Fruit fly (Drosophila melanogaster) whole organism, prepupa: ENCODE data around the gene CG15506.

Experiments used
- Blimp-1 ChIP-seq: fragments of 200-800 bp; sonication (Bioruptor generic); optimal IDR thresholded peaks from 3 replicates; lab custom pipeline; 2017; ENCODE audit warnings: missing biosample characterization, missing genetic modification characterization, mild to moderate bottlenecking, moderate library complexity, missing genetic modification reagents
- CG10631 ChIP-seq: fragments of 200-800 bp; sonication (Bioruptor generic); optimal IDR thresholded peaks from 2 replicates; lab custom pipeline; 2016; ENCODE audit warnings: missing biosample characterization, missing genetic modification characterization
- CG10669 ChIP-seq: fragments of 200-800 bp; sonication (Bioruptor generic); optimal IDR thresholded peaks from 3 replicates; lab custom pipeline; 2018; ENCODE audit warnings: missing biosample characterization, mild to moderate bottlenecking, missing genetic modification characterization, moderate library complexity
- CG11294 ChIP-seq: fragments of 200-800 bp; sonication (Bioruptor generic); IDR thresholded peaks from 2 replicates; pipeline ENCODE4 v1.3.6; 2022; ENCODE audit warnings: missing biosample characterization, missing genetic modification characterization
- CG11762 ChIP-seq: fragments of 200-800 bp; sonication (Bioruptor generic); optimal IDR thresholded peaks from 3 replicates; lab custom pipeline; 2016; ENCODE audit warnings: missing biosample characterization, missing genetic modification characterization; ENCODE audit not compliant: insufficient read depth
- CG15336 ChIP-seq: fragments of 200-800 bp; sonication (Bioruptor generic); IDR thresholded peaks from 2 replicates; pipeline ENCODE4 v1.3.6; 2022; ENCODE audit warnings: missing biosample characterization, missing genetic modification characterization
- CG1621 ChIP-seq: fragments of 200-800 bp; sonication (Bioruptor generic); optimal IDR thresholded peaks from 3 replicates; lab custom pipeline; 2018; ENCODE audit warnings: missing biosample characterization, mild to moderate bottlenecking, missing genetic modification characterization
- CG16779 ChIP-seq: fragments of 200-800 bp; sonication (Bioruptor generic); optimal IDR thresholded peaks from 3 replicates; lab custom pipeline; 2017; ENCODE audit warnings: missing biosample characterization, mild to moderate bottlenecking, missing genetic modification characterization
- CG3032 ChIP-seq: fragments of 200-800 bp; optimal IDR thresholded peaks from 2 replicates; lab custom pipeline; 2019; ENCODE audit warnings: missing biosample characterization, mild to moderate bottlenecking, missing genetic modification characterization, moderate library complexity
- CG31627 ChIP-seq: fragments of 200-800 bp; sonication (Bioruptor generic); optimal IDR thresholded peaks from 3 replicates; lab custom pipeline; 2016; ENCODE audit warnings: missing biosample characterization, missing genetic modification characterization
- CG32006 ChIP-seq: fragments of 200-800 bp; sonication (Bioruptor generic); optimal IDR thresholded peaks from 3 replicates; lab custom pipeline; 2017; ENCODE audit warnings: missing biosample characterization, mild to moderate bottlenecking, missing genetic modification characterization
- CG34406 ChIP-seq: fragments of 200-800 bp; sonication (Bioruptor generic); optimal IDR thresholded peaks from 3 replicates; lab custom pipeline; 2016; ENCODE audit warnings: missing biosample characterization, missing genetic modification characterization
- CG3919 ChIP-seq: fragments of 200-800 bp; sonication (Bioruptor generic); optimal IDR thresholded peaks from 3 replicates; lab custom pipeline; 2016; ENCODE audit warnings: missing biosample characterization, missing genetic modification characterization
- CG4318 ChIP-seq: fragments of 200-800 bp; sonication (Bioruptor generic); optimal IDR thresholded peaks from 3 replicates; lab custom pipeline; 2017; ENCODE audit warnings: missing biosample characterization, mild to moderate bottlenecking, missing genetic modification characterization
- CG6163 ChIP-seq: fragments of 200-800 bp; sonication (Bioruptor generic); IDR thresholded peaks from 3 replicates; pipeline ENCODE4 v1.3.6; 2022; ENCODE audit warnings: missing biosample characterization, missing genetic modification characterization
- CG6276 ChIP-seq: fragments of 200-800 bp; sonication (Bioruptor generic); optimal IDR thresholded peaks from 2 replicates; lab custom pipeline; 2017; ENCODE audit warnings: missing biosample characterization, mild to moderate bottlenecking, missing genetic modification characterization
- CG6808 ChIP-seq: fragments of 200-800 bp; sonication (Bioruptor generic); optimal IDR thresholded peaks from 3 replicates; lab custom pipeline; 2017; ENCODE audit warnings: missing biosample characterization, missing genetic modification characterization, mild to moderate bottlenecking, moderate library complexity, missing genetic modification reagents
- CG6854 ChIP-seq: fragments of 200-800 bp; sonication (Bioruptor generic); optimal IDR thresholded peaks from 2 replicates; lab custom pipeline; 2017; ENCODE audit warnings: missing biosample characterization, mild to moderate bottlenecking, missing genetic modification characterization
- CG8119 ChIP-seq: fragments of 200-800 bp; sonication (Bioruptor generic); IDR thresholded peaks from 3 replicates; pipeline ENCODE4 v1.3.6; 2022; ENCODE audit warnings: missing biosample characterization, missing genetic modification characterization
- Eip75B ChIP-seq: fragments of 200-800 bp; sonication (Bioruptor generic); optimal IDR thresholded peaks from 3 replicates; lab custom pipeline; 2016; ENCODE audit warnings: missing biosample characterization, missing genetic modification characterization
- Eip78C ChIP-seq: fragments of 200-800 bp; sonication (Bioruptor generic); peaks from one replicate; lab custom pipeline; 2016; ENCODE audit warnings: missing biosample characterization, missing genetic modification characterization
- Eip93F ChIP-seq: fragments of 200-800 bp; sonication (Bioruptor generic); optimal IDR thresholded peaks from 2 replicates; lab custom pipeline; 2016; ENCODE audit warnings: missing biosample characterization, mild to moderate bottlenecking, missing genetic modification characterization
- Ets21C ChIP-seq: fragments of 200-800 bp; sonication (Bioruptor generic); optimal IDR thresholded peaks from 3 replicates; lab custom pipeline; 2016; ENCODE audit warnings: missing biosample characterization, missing genetic modification characterization
- Ets96B ChIP-seq: fragments of 200-800 bp; optimal IDR thresholded peaks from 2 replicates; lab custom pipeline; 2019; ENCODE audit warnings: missing biosample characterization, mild to moderate bottlenecking, missing genetic modification characterization, moderate library complexity
- Gug ChIP-seq: fragments of 200-800 bp; sonication (Bioruptor generic); IDR thresholded peaks from 2 replicates; pipeline ENCODE4 v1.3.6; 2022; ENCODE audit warnings: missing biosample characterization, missing genetic modification characterization
- Hr38 ChIP-seq: sonication (Bioruptor generic); optimal IDR thresholded peaks from 2 replicates; lab custom pipeline; 2016; ENCODE audit warnings: missing biosample characterization, missing genetic modification characterization
- Hr39 ChIP-seq: fragments of 200-800 bp; sonication (Bioruptor generic); optimal IDR thresholded peaks from 2 replicates; lab custom pipeline; 2016; ENCODE audit warnings: missing biosample characterization, missing genetic modification characterization
- Hr4 ChIP-seq: fragments of 200-800 bp; sonication (Bioruptor generic); optimal IDR thresholded peaks from 3 replicates; lab custom pipeline; 2016; ENCODE audit warnings: missing biosample characterization, missing genetic modification characterization
- Met ChIP-seq: fragments of 200-800 bp; sonication (Bioruptor generic); optimal IDR thresholded peaks from 3 replicates; lab custom pipeline; 2016; ENCODE audit warnings: missing biosample characterization, missing genetic modification characterization
- OdsH ChIP-seq: fragments of 200-800 bp; sonication (Bioruptor generic); optimal IDR thresholded peaks from 3 replicates; lab custom pipeline; 2016; ENCODE audit warnings: missing biosample characterization, missing genetic modification characterization
- Smox ChIP-seq: fragments of 200-800 bp; sonication (Bioruptor generic); optimal IDR thresholded peaks from 3 replicates; lab custom pipeline; 2016; ENCODE audit warnings: missing biosample characterization, missing genetic modification characterization
- Sox14 ChIP-seq: fragments of 200-800 bp; sonication (Bioruptor generic); optimal IDR thresholded peaks from 3 replicates; lab custom pipeline; 2016; ENCODE audit warnings: missing biosample characterization, missing genetic modification characterization
- Sox15 ChIP-seq: fragments of 200-800 bp; sonication (Bioruptor generic); optimal IDR thresholded peaks from 3 replicates; lab custom pipeline; 2016; ENCODE audit warnings: missing biosample characterization, missing genetic modification characterization
- acj6 ChIP-seq: fragments of 200-800 bp; sonication (Bioruptor generic); optimal IDR thresholded peaks from 3 replicates; lab custom pipeline; 2016; ENCODE audit warnings: missing biosample characterization, missing genetic modification characterization
- cyc ChIP-seq: fragments of 200-800 bp; sonication (Bioruptor generic); optimal IDR thresholded peaks from 3 replicates; lab custom pipeline; 2016; ENCODE audit warnings: missing biosample characterization, missing genetic modification characterization
- dsx ChIP-seq: fragments of 200-800 bp; optimal IDR thresholded peaks from 3 replicates; lab custom pipeline; 2019; ENCODE audit warnings: missing biosample characterization, mild to moderate bottlenecking, missing genetic modification characterization, moderate library complexity; ENCODE audit not compliant: poor library complexity, severe bottlenecking
- eg ChIP-seq: fragments of 200-800 bp; sonication (Bioruptor generic); IDR thresholded peaks from 3 replicates; pipeline ENCODE4 v1.3.6; 2022; ENCODE audit warnings: missing biosample characterization, missing genetic modification characterization
- esn ChIP-seq: fragments of 200-800 bp; sonication (Bioruptor generic); optimal IDR thresholded peaks from 2 replicates; lab custom pipeline; 2016; ENCODE audit warnings: missing biosample characterization, mild to moderate bottlenecking, missing genetic modification characterization, moderate library complexity
- fd85E ChIP-seq: fragments of 200-800 bp; sonication (Bioruptor generic); optimal IDR thresholded peaks from 3 replicates; lab custom pipeline; 2016; ENCODE audit warnings: missing biosample characterization, missing genetic modification characterization
- fkh ChIP-seq: fragments of 200-800 bp; sonication (Bioruptor generic); optimal IDR thresholded peaks from 3 replicates; lab custom pipeline; 2017; ENCODE audit warnings: missing biosample characterization, mild to moderate bottlenecking, missing genetic modification characterization, moderate library complexity
- lz ChIP-seq: fragments of 200-800 bp; sonication (Bioruptor generic); optimal IDR thresholded peaks from 3 replicates; lab custom pipeline; 2016; ENCODE audit warnings: missing biosample characterization, missing genetic modification characterization
- net ChIP-seq: fragments of 200-800 bp; sonication (Bioruptor generic); optimal IDR thresholded peaks from 3 replicates; lab custom pipeline; 2016; ENCODE audit warnings: missing biosample characterization, missing genetic modification characterization
- pdm3 ChIP-seq: fragments of 200-800 bp; sonication (Bioruptor generic); optimal IDR thresholded peaks from 3 replicates; lab custom pipeline; 2016; ENCODE audit warnings: missing biosample characterization, missing genetic modification characterization
- salr ChIP-seq, 2 experiments: fragments of 200-800 bp; sonication (Bioruptor generic); optimal IDR thresholded peaks; 3 replicates each; lab custom pipeline; 2016 to 2018; ENCODE audit warnings: missing biosample characterization in 2 of 2, missing genetic modification characterization in 2 of 2, mild to moderate bottlenecking in 1 of 2
- spab ChIP-seq: fragments of 200-800 bp; sonication (Bioruptor generic); optimal IDR thresholded peaks from 2 replicates; lab custom pipeline; 2017; ENCODE audit warnings: missing biosample characterization, mild to moderate bottlenecking, missing genetic modification characterization, missing genetic modification reagents
- ss ChIP-seq, 2 experiments: fragments of 200-800 bp; sonication (Bioruptor generic); optimal IDR thresholded peaks; 2 replicates in 1 of 2; 3 replicates in 1 of 2; lab custom pipeline; 2017 to 2018; ENCODE audit warnings: mild to moderate bottlenecking in 2 of 2, missing biosample characterization in 2 of 2, missing genetic modification characterization in 2 of 2, moderate library complexity in 1 of 2
- svp ChIP-seq: fragments of 200-800 bp; sonication (Bioruptor generic); peaks from one replicate; lab custom pipeline; 2016; ENCODE audit warnings: missing biosample characterization, missing genetic modification characterization
- vri ChIP-seq: fragments of 200-800 bp; sonication (Bioruptor generic); optimal IDR thresholded peaks from 3 replicates; lab custom pipeline; 2016; ENCODE audit warnings: missing biosample characterization, mild to moderate bottlenecking, missing genetic modification characterization

The CG15506 gene

DNA sequence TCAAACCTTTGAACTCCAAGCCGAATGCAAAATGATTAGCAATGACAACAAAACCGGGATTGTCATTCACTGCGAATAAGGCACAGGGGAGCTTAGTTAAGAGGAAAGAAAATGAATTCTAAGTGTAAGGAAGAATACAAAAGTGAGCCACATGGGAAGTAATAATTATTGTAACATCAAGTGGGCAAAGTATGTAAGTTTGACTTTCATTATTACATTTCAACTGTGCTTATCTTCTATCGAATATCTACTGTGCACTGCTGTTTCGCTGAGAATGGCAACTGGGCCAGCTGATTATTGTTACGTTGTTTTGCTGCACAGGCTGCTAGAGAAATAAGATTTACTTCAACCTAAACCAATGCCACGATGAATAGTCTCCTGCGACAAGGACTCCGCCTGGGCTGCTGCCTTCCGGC lies 18.2 kb downstream of the CG15506 start, which contains the start of the genes CG7601 and CIA30 (continued):
- peak; percentile 99 for TF ChIP-seq Hr39 (GFP tag; lab: Kevin White, UChicago)
- peak; percentile 98 for TF ChIP-seq net (GFP tag; lab: Kevin White, UChicago)
- TF ChIP-seq CG34406: peak; percentile 98
- peak; percentile 99 for TF ChIP-seq Eip75B
- peak; percentile 95 for TF ChIP-seq Eip93F
- TF ChIP-seq dsx (GFP tag; lab: Kevin White, UChicago): peak; percentile 99
- TF ChIP-seq Sox14 (GFP tag; lab: Kevin White, UChicago): peak; percentile 99
- peak; percentile 98 for TF ChIP-seq Ets96B (tag; lab: Kevin White, UChicago)
- TF ChIP-seq CG6276 (GFP tag; lab: Kevin White, UChicago): peak; percentile 98
- TF ChIP-seq fkh (GFP tag; lab: Kevin White, UChicago): no peak

dm6 chr3R:29737891-29738290 lies 19.4 kb downstream of the CG15506 start, which contains the start of gene Gnpnat:
Gene Gnpnat, plus strand, starts transcription at chr3R:29738275.
- TF ChIP-seq CG15336 (GFP tag; lab: Robert Waterston, UW): no peak
- TF ChIP-seq CG6808 (GFP tag; lab: Kevin White, UChicago): no peak
- TF ChIP-seq OdsH (GFP tag; lab: Kevin White, UChicago): peak; percentile 71
- no peak for TF ChIP-seq Sox15 (GFP tag; lab: Kevin White, UChicago)
- peak; percentile 12 for TF ChIP-seq CG4318
- peak; percentile 62 for TF ChIP-seq CG3919 (GFP tag; lab: Kevin White, UChicago)
- TF ChIP-seq esn (GFP tag; lab: Kevin White, UChicago): peak; percentile 69
- peak; percentile 40 for TF ChIP-seq CG34406
- peak; percentile 75 for TF ChIP-seq CG32006 (GFP tag; lab: Kevin White, UChicago)
- peak; percentile 38 for TF ChIP-seq Sox14 (GFP tag; lab: Kevin White, UChicago)
- TF ChIP-seq Ets96B (tag; lab: Kevin White, UChicago): peak; percentile 66
- TF ChIP-seq Eip75B: peak; percentile 63
- peak; percentile 13 for TF ChIP-seq CG3032
- no peak for TF ChIP-seq CG6854 (GFP tag; lab: Kevin White, UChicago)
- TF ChIP-seq Smox (GFP tag; lab: Kevin White, UChicago): peak; percentile 44
- no peak for TF ChIP-seq Gug (GFP tag; lab: Robert Waterston, UW)
- TF ChIP-seq Met (GFP tag; lab: Kevin White, UChicago): peak; percentile 47
- peak; percentile 17 for TF ChIP-seq CG1621
- peak; percentile 63 for TF ChIP-seq CG6276 (GFP tag; lab: Kevin White, UChicago)
- peak; percentile 64 for TF ChIP-seq CG10631 (GFP tag; lab: Kevin White, UChicago)
- TF ChIP-seq lz: peak; percentile 54
- TF ChIP-seq fd85E: no peak
- peak; percentile 60 for TF ChIP-seq acj6 (GFP tag; lab: Kevin White, UChicago)
- no peak for TF ChIP-seq CG11294 (GFP tag; lab: Robert Waterston, UW)
- TF ChIP-seq CG10669 (GFP tag; lab: Kevin White, UChicago): peak; percentile 50
- no peak for TF ChIP-seq Hr38
- peak; percentile 3 for TF ChIP-seq Hr39 (GFP tag; lab: Kevin White, UChicago)
- TF ChIP-seq fkh (GFP tag; lab: Kevin White, UChicago): no peak
- peak; percentile 62 for TF ChIP-seq Hr4 (GFP tag; lab: Kevin White, UChicago)
- no peak for TF ChIP-seq Eip93F
- peak; percentile 6 for TF ChIP-seq spab (GFP tag; lab: Kevin White, UChicago)
- TF ChIP-seq dsx (GFP tag; lab: Kevin White, UChicago): peak; percentile 43
- TF ChIP-seq net (GFP tag; lab: Kevin White, UChicago): peak; percentile 54
- TF ChIP-seq salr (GFP tag; optimal IDR thresholded peaks at IDR 0.05; lab: Kevin White, UChicago): no peak
- TF ChIP-seq CG6163 (GFP tag; lab: Robert Waterston, UW): no peak
- TF ChIP-seq vri (GFP tag; lab: Kevin White, UChicago): peak; percentile 55
- no peak for TF ChIP-seq CG8119 (GFP tag; lab: Robert Waterston, UW)
- TF ChIP-seq svp: peak; percentile 51
- peak; percentile 90 for TF ChIP-seq Eip78C
- TF ChIP-seq Blimp-1 (GFP tag; lab: Kevin White, UChicago): no peak
- TF ChIP-seq ss (GFP tag; optimal IDR thresholded peaks at IDR 0.05; lab: Kevin White, UChicago): peak in 1 of 2 experiments; percentile 52
- TF ChIP-seq CG11762 (GFP tag; lab: Kevin White, UChicago): peak; percentile 10
- peak; percentile 15 for TF ChIP-seq pdm3 (GFP tag; lab: Kevin White, UChicago)
- TF ChIP-seq cyc (GFP tag; lab: Kevin White, UChicago): peak; percentile 21
- TF ChIP-seq Ets21C (GFP tag; lab: Kevin White, UChicago): no peak
- TF ChIP-seq CG31627 (GFP tag; lab: Kevin White, UChicago): peak; percentile 11
- no peak for TF ChIP-seq eg
- TF ChIP-seq CG16779 (tag; lab: Kevin White, UChicago): peak; percentile 25
